Fruit fly (Drosophila melanogaster) whole organism, wandering third instar larva: ENCODE measurements around the gene CaBP1.
A peak's percentile ranks its signal among the peaks of the same experiment; 100 is the strongest.

Source experiments
- Abd-B ChIP-seq: fragments of >200 bp; optimal IDR thresholded peaks from 2 replicates; lab custom pipeline; 2017; ENCODE audit warnings: missing biosample characterization, missing genetic modification characterization
- CG32264 ChIP-seq: fragments of 200-800 bp; sonication (Bioruptor generic); optimal IDR thresholded peaks from 2 replicates; lab custom pipeline; 2016; ENCODE audit warnings: missing biosample characterization, missing genetic modification characterization
- CG9705 ChIP-seq: fragments of 200-800 bp; sonication (Bioruptor generic); optimal IDR thresholded peaks from 2 replicates; lab custom pipeline; 2018; ENCODE audit warnings: missing biosample characterization, mild to moderate bottlenecking, missing genetic modification characterization
- Dfd ChIP-seq: fragments of >200 bp; optimal IDR thresholded peaks from 2 replicates; lab custom pipeline; 2017; ENCODE audit warnings: missing biosample characterization, missing genetic modification characterization
- Dif ChIP-seq: fragments of 200-275, 200-300 bp; sonication (Bioruptor generic); optimal IDR thresholded peaks from 2 replicates; lab custom pipeline; 2018; ENCODE audit warnings: missing biosample characterization, missing genetic modification characterization; ENCODE audit not compliant: partially characterized antibody
- GATAd ChIP-seq: sonication (Bioruptor generic); optimal IDR thresholded peaks from 2 replicates; lab custom pipeline; 2016; ENCODE audit warnings: missing biosample characterization, missing genetic modification characterization
- HLH106 ChIP-seq: fragments of 200-800 bp; optimal IDR thresholded peaks from 3 replicates; lab custom pipeline; 2019; ENCODE audit warnings: missing biosample characterization, mild to moderate bottlenecking, missing genetic modification characterization, moderate library complexity
- Hnf4 ChIP-seq: fragments of 200-800 bp; sonication (Bioruptor generic); optimal IDR thresholded peaks from 2 replicates; lab custom pipeline; 2016; ENCODE audit warnings: missing biosample characterization, mild to moderate bottlenecking, missing genetic modification characterization
- Hr78 ChIP-seq: fragments of >200 bp; optimal IDR thresholded peaks from 2 replicates; lab custom pipeline; 2017; ENCODE audit warnings: missing biosample characterization, missing genetic modification characterization
- Hr83 ChIP-seq: fragments of 200-300 bp; sonication (Bioruptor generic); optimal IDR thresholded peaks from 2 replicates; lab custom pipeline; 2016; ENCODE audit warnings: missing biosample characterization, mild to moderate bottlenecking, missing genetic modification characterization, moderate library complexity; ENCODE audit not compliant: poor library complexity, severe bottlenecking
- Jra ChIP-seq: sonication (Bioruptor generic); optimal IDR thresholded peaks from 2 replicates; lab custom pipeline; 2016; ENCODE audit warnings: missing biosample characterization, missing genetic modification characterization
- Myc ChIP-seq: fragments of >200 bp; optimal IDR thresholded peaks from 2 replicates; lab custom pipeline; 2017
- N ChIP-seq: fragments of >200 bp; optimal IDR thresholded peaks from 2 replicates; lab custom pipeline; 2018; ENCODE audit warnings: missing biosample characterization, missing external identifiers, missing genetic modification characterization
- OdsH ChIP-seq: fragments of 200-800 bp; sonication (Bioruptor generic); optimal IDR thresholded peaks from 2 replicates; lab custom pipeline; 2016; ENCODE audit warnings: missing biosample characterization, mild to moderate bottlenecking, missing genetic modification characterization
- Rel ChIP-seq, 2 experiments: fragments of 200-800 bp; sonication (Bioruptor generic) in 1 of 2; optimal IDR thresholded peaks; 2 replicates in 1 of 2; 3 replicates in 1 of 2; lab custom pipeline; 2016 to 2019; ENCODE audit warnings: mild to moderate bottlenecking in 2 of 2, missing biosample characterization in 2 of 2, missing genetic modification characterization in 2 of 2, moderate library complexity in 1 of 2
- Sp1 ChIP-seq: fragments of 200-800 bp; sonication (Bioruptor generic); optimal IDR thresholded peaks from 3 replicates; lab custom pipeline; 2019; ENCODE audit warnings: missing biosample characterization, mild to moderate bottlenecking, missing genetic modification characterization, moderate library complexity
- br ChIP-seq: fragments of 200-800 bp; sonication (Bioruptor generic); optimal IDR thresholded peaks from 2 replicates; lab custom pipeline; 2016; ENCODE audit warnings: missing biosample characterization, missing genetic modification characterization
- brk ChIP-seq: fragments of 200-800 bp; sonication (Bioruptor generic); optimal IDR thresholded peaks from 2 replicates; lab custom pipeline; 2016; ENCODE audit warnings: missing biosample characterization, mild to moderate bottlenecking, missing genetic modification characterization
- dl ChIP-seq, 2 experiments: fragments of 175-275, 200-275 bp in 1 of 2; fragments of 200-275 bp in 1 of 2; sonication (Bioruptor generic); optimal IDR thresholded peaks; lab custom pipeline; 2018; ENCODE audit warnings: mild to moderate bottlenecking in 2 of 2, missing biosample characterization in 2 of 2, missing genetic modification characterization in 2 of 2, moderate library complexity in 2 of 2; ENCODE audit not compliant: partially characterized antibody in 2 of 2, insufficient read depth in 1 of 2
- dmrt93B ChIP-seq: fragments of 200-800 bp; sonication (Bioruptor generic); optimal IDR thresholded peaks from 2 replicates; lab custom pipeline; 2018; ENCODE audit warnings: missing biosample characterization, mild to moderate bottlenecking, missing genetic modification characterization
- dsf ChIP-seq: sonication (Bioruptor generic); optimal IDR thresholded peaks from 2 replicates; lab custom pipeline; 2016; ENCODE audit warnings: missing biosample characterization, missing genetic modification characterization, borderline replicate concordance
- ey ChIP-seq: fragments of 200-800 bp; sonication (Bioruptor generic); optimal IDR thresholded peaks from 2 replicates; lab custom pipeline; 2016; ENCODE audit warnings: missing biosample characterization, missing genetic modification characterization
- foxo ChIP-seq, 2 experiments: fragments of 200-800 bp; sonication (Bioruptor generic); optimal IDR thresholded peaks; 2 replicates in 1 of 2; 3 replicates in 1 of 2; lab custom pipeline; 2016 to 2017; ENCODE audit warnings: missing biosample characterization in 2 of 2, missing genetic modification characterization in 2 of 2
- fru ChIP-seq: fragments of 200-800 bp; sonication (Bioruptor generic); optimal IDR thresholded peaks from 3 replicates; lab custom pipeline; 2016; ENCODE audit warnings: missing biosample characterization, mild to moderate bottlenecking, missing genetic modification characterization
- h ChIP-seq: fragments of 200-800 bp; sonication (Bioruptor generic); optimal IDR thresholded peaks from 3 replicates; lab custom pipeline; 2016; ENCODE audit warnings: missing biosample characterization, mild to moderate bottlenecking, missing genetic modification characterization
- jim ChIP-seq: fragments of 175-275, 200-325 bp; sonication (Bioruptor generic); optimal IDR thresholded peaks from 2 replicates; lab custom pipeline; 2016; ENCODE audit warnings: missing biosample characterization, mild to moderate bottlenecking, missing genetic modification characterization
- lola ChIP-seq: fragments of >200 bp; optimal IDR thresholded peaks from 2 replicates; lab custom pipeline; 2017; ENCODE audit warnings: missing biosample characterization, missing genetic modification characterization
- pan ChIP-seq: fragments of >200 bp; optimal IDR thresholded peaks from 2 replicates; lab custom pipeline; 2017
- psq ChIP-seq: fragments of 200-800 bp; sonication (Bioruptor generic); optimal IDR thresholded peaks from 3 replicates; lab custom pipeline; 2017; ENCODE audit warnings: missing biosample characterization, mild to moderate bottlenecking, missing genetic modification characterization, moderate library complexity
- rgr ChIP-seq: fragments of 200-800 bp; sonication (Bioruptor generic); optimal IDR thresholded peaks from 3 replicates; lab custom pipeline; 2016; ENCODE audit warnings: missing biosample characterization, mild to moderate bottlenecking, missing genetic modification characterization
- sv ChIP-seq: fragments of 200-800 bp; sonication (Bioruptor generic); optimal IDR thresholded peaks from 3 replicates; lab custom pipeline; 2016; ENCODE audit warnings: missing biosample characterization, missing genetic modification characterization
- tai ChIP-seq: sonication (Bioruptor generic); optimal IDR thresholded peaks from 2 replicates; lab custom pipeline; 2016; ENCODE audit warnings: missing biosample characterization, missing genetic modification characterization
- woc ChIP-seq: sonication (Bioruptor generic); optimal IDR thresholded peaks from 2 replicates; lab custom pipeline; 2016; ENCODE audit warnings: missing biosample characterization, mild to moderate bottlenecking, missing genetic modification characterization

CaBP1 gene

DNA sequence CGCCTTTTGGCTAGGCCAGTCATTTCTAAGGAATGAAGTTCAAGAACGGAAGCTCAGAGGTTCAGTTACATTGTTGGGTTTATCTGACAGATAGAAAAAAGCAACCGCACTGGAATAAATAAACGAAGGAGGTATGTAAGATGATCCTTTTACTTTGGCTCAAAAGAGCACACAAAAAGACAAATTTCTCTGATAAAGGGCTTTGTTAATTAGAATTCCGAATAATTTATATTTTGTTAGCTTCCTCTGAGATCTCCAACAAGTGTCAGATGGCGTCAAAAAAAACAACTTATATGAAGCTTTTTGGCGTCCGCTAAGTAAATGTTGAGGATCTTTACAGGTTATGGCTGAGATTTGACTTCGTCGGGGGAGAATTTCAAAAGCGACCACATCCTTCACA, 18.8 kb downstream of the CaBP1 start, which contains the start of gene CG31817:
CG31817 (minus strand) TSS at position 101 of the 400 bp plus-strand sequence.
- TF ChIP-seq br (GFP tag; lab: Kevin White, UChicago) (no peak), Hnf4 (GFP tag; lab: Kevin White, UChicago) (no peak), GATAd (GFP tag; lab: Kevin White, UChicago) (no peak), lola (GFP tag; lab: Kevin White, UChicago) (no peak), pan (lab: Kevin White, UChicago) (no peak), HLH106 (no peak), Abd-B (GFP tag; lab: Kevin White, UChicago) (no peak), N (no peak), dl (GFP tag; optimal IDR thresholded peaks at IDR 0.05; lab: Kevin White, UChicago; ENCODE audit: insufficient read depth in 1 of 2, partially characterized antibody in 2 of 2) (no peak)
- TF ChIP-seq, all 38 proteins: peak for 0

DNA sequence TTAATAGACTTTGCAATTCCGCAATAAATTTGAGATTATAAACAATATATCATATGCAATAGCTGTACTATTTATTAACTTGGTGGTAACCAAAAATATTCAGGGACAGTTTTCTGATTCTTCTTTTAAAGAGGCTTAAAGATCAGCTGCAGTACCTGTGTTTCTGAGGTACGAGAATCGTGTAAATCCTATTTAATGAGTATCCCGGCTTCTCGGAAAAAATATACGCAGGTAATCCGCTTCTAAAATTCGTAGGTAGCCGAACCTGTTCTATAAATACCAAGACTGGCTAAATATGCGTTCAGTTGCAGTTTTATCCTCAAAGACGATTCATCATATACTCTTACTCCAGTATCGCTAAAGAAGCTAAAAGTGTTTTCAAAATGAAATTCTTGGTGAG, 26.9 kb downstream of the CaBP1 start, which contains the start of gene CG4440:
CG4440 (plus strand) TSS at position 301 of the 400 bp plus-strand sequence.
- TF ChIP-seq Abd-B (GFP tag; lab: Kevin White, UChicago) (no peak), h (GFP tag; lab: Kevin White, UChicago) (no peak), ey (GFP tag; lab: Kevin White, UChicago) (no peak), Dif (no peak), fru (GFP tag; lab: Kevin White, UChicago) (no peak), Sp1 (GFP tag; lab: Kevin White, UChicago) (no peak), CG32264 (GFP tag; lab: Kevin White, UChicago) (no peak), Hr78 (no peak), br (GFP tag; lab: Kevin White, UChicago) (no peak), dl (GFP tag; optimal IDR thresholded peaks at IDR 0.05; lab: Kevin White, UChicago; ENCODE audit: insufficient read depth in 1 of 2, partially characterized antibody in 2 of 2) (no peak), Hnf4 (GFP tag; lab: Kevin White, UChicago) (no peak)

DNA sequence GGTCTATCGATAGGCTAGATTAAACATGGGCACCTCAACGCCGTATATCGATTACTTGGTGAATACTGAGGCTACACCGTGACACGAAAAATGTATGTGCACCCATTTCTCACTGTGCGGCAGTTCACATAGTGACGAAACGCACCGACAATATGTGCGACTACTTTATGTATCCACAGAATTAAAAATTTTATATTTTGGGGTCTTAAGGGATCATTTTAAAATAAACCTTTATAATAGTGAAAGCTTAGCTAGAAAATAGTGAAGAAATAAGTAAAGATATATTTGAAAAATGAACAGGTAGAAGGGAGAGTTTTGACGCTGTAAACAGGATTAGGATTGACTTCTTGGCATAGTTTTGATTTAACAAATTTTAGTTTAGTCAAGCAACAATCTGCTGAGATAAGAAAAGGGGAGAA, 27.4 kb downstream of the CaBP1 start, which contains the start of gene mRpL4:
mRpL4 (minus strand) TSS at position 31 of the 419 bp plus-strand sequence.
- TF ChIP-seq CG9705 (GFP tag; lab: Kevin White, UChicago) (no peak), dmrt93B (GFP tag; lab: Kevin White, UChicago) (no peak), Myc (lab: Kevin White, UChicago) (no peak), OdsH (GFP tag; lab: Kevin White, UChicago) (peak; percentile 14), sv (GFP tag; lab: Kevin White, UChicago) (peak; percentile 64), psq (GFP tag; lab: Kevin White, UChicago) (peak; percentile 43), jim (GFP tag; lab: Kevin White, UChicago) (no peak), tai (GFP tag; lab: Kevin White, UChicago) (peak; percentile 85), Jra (GFP tag; lab: Kevin White, UChicago) (peak; percentile 57), ey (GFP tag; lab: Kevin White, UChicago) (no peak), Rel (GFP tag; optimal IDR thresholded peaks at IDR 0.05; lab: Kevin White, UChicago) (no peak), Rel (tag; optimal IDR thresholded peaks at IDR 0.05; lab: Kevin White, UChicago) (no peak), lola (GFP tag; lab: Kevin White, UChicago) (no peak), Hnf4 (GFP tag; lab: Kevin White, UChicago) (peak; percentile 81), Sp1 (GFP tag; lab: Kevin White, UChicago) (no peak), CG32264 (GFP tag; lab: Kevin White, UChicago) (no peak), Hr83 (peak; percentile 63), woc (GFP tag; lab: Kevin White, UChicago) (peak; percentile 72), foxo (GFP tag; optimal IDR thresholded peaks at IDR 0.05; lab: Kevin White, UChicago) (peak in 1 of 2 experiments; percentile 71)
- TF ChIP-seq, all 38 proteins: peak for 9

DNA sequence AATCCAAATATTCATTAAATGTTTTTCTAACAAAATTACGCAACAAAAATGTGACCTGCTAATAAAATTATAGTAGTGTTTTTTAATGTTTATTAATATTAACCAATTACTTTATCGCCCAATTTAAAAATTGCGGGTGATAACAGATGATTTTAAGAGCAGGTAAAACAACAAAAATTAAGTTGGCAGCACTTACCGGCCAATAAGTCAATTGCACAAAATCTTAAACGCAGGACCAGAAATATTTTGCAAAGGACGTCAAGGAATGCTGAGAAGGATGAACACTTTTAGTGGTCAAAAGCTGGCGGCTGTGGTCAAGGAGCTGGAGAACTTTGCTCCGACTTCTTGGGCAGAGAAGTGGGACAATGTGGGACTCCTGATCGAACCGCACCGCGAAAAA, 29.6 kb downstream of the CaBP1 start, which contains the start of gene CG4278:
CG4278 (plus strand) TSS at position 178 of the 400 bp plus-strand sequence.
- TF ChIP-seq CG9705 (GFP tag; lab: Kevin White, UChicago) (no peak), dsf (GFP tag; lab: Kevin White, UChicago) (no peak), brk (no peak), pan (lab: Kevin White, UChicago) (no peak), tai (GFP tag; lab: Kevin White, UChicago) (no peak), Dfd (GFP tag; lab: Kevin White, UChicago) (no peak), Abd-B (GFP tag; lab: Kevin White, UChicago) (no peak), psq (GFP tag; lab: Kevin White, UChicago) (no peak), rgr (no peak), Hr83 (no peak), woc (GFP tag; lab: Kevin White, UChicago) (no peak), Jra (GFP tag; lab: Kevin White, UChicago) (no peak), dmrt93B (GFP tag; lab: Kevin White, UChicago) (no peak)
